Worm (Caenorhabditis elegans) whole organism, L2 larva: ENCODE data around the gene F13H10.9.

ENCODE experiments used
- ceh-82 ChIP-seq: fragments of 150-350 bp; optimal IDR thresholded peaks from 2 replicates; lab custom pipeline; 2014; ENCODE audit warnings: missing biosample characterization, missing genetic modification characterization
- dmd-4 ChIP-seq: sonication (generic microtip); optimal IDR thresholded peaks from 2 replicates; lab custom pipeline; 2017; ENCODE audit warnings: missing biosample characterization, missing genetic modification characterization
- nhr-12 ChIP-seq: fragments of 150-350 bp; optimal IDR thresholded peaks from 2 replicates; lab custom pipeline; 2014; ENCODE audit warnings: missing biosample characterization, missing genetic modification characterization
- sma-9 ChIP-seq, 2 experiments: fragments of 150-350 bp in 1 of 2; sonication (generic microtip) in 1 of 2; optimal IDR thresholded peaks; 2 replicates each; lab custom pipeline; 2014 to 2016; ENCODE audit warnings: missing genetic modification characterization in 2 of 2, mild to moderate bottlenecking in 1 of 2, missing biosample characterization in 1 of 2, missing compliant biosample characterization in 1 of 2, missing genetic modification reagents in 1 of 2, moderate library complexity in 1 of 2
- unc-62 ChIP-seq: fragments of 150-350 bp; optimal IDR thresholded peaks from 2 replicates; lab custom pipeline; 2014; ENCODE audit warnings: missing biosample characterization, missing genetic modification reagents, missing genetic modification characterization
- ztf-1 ChIP-seq: fragments of 200-800 bp; sonication (Bioruptor generic); conservative IDR thresholded peaks from 2 replicates; pipeline ENCODE4 v1.3.6; 2022; ENCODE audit warnings: missing genetic modification characterization, missing compliant biosample characterization

DNA sequence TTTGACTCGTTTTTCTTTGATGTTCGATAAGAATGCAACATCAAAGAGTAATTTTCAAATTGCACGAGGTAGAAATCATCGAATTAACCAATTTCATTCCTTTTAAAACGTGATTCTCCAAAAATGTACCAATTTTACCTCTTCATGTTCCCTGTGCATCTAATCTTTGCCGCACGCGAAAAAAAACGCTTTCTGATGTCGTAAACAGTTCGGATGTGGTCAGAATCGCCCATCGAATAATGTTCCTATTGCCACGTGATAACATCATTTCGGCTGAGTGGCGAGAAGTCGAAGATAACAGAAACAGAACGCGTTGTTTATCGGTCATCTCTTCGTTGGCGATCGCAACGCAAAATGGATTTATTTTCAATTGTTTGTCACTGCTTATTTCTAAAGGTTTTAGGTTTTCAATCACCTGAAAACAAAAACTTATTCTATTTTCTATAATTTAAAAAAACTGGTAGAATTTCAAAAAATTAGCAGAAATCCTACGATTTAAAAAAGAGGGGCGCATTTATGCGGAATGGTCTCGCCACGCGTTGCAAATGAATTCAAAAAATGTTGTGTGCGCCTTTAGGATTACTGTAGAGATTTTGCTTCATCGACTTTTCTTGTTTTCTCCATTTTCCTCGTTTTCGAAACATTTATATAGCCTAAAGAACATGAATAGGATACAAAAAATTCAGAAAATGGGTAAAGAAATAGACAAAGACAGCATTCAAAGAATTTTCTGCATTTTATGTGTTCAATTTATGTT, 20.0 kb downstream of the F13H10.9 start, which contains the start of gene mogs-1:
- no peak for TF ChIP-seq ceh-82 (tag; lab: Kevin White, UChicago)
- peak; percentile 35 for TF ChIP-seq sma-9 (GFP tag; optimal IDR thresholded peaks at IDR 0.05; lab: Kevin White, UChicago)
- TF ChIP-seq sma-9 (tag; optimal IDR thresholded peaks at IDR 0.05; lab: Kevin White, UChicago) = no peak
- no peak for TF ChIP-seq unc-62 (GFP tag; lab: Kevin White, UChicago)
- TF ChIP-seq dmd-4 (tag; lab: Kevin White, UChicago) = no peak
- TF ChIP-seq ztf-1 (GFP tag; lab: Robert Waterston, UW) = no peak
- no peak for TF ChIP-seq nhr-12
